Fruit fly (Drosophila melanogaster): Measurements from ENCODE around the gene CG18135.

DNA sequence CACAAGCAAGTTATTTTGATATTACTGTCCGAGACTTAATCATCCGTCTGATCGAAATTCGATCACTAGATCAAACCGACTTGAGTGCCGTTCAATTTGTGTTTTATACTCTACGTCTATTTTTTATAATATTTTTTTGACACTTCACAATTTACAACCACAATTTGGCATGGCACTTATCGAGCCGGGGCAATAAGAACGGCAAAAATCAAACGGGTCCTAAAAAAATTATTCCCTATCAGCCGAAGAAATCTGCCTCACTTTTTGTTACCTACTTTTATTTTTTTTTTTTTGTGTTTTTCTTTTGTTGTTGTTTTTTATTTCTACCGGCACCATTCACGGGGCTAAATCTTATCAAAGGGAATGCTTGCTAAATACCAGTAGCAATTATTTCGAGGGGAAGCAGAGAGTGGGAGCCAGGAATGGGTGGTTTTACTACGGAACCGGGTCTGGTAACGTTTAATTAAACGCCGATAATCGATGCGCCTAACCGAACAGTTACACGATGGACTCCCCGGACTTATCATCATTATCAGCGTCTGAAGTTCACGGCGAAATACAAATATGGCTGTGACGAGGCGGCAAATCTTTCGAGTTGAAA is 17.5 kb upstream of the CG18135 start:
- no peak for TF ChIP-seq Eip93F (GFP tag; optimal IDR thresholded peaks at IDR 0.05)
- TF ChIP-seq Sox15 (GFP tag; optimal IDR thresholded peaks at IDR 0.05): no peak
- no peak for TF ChIP-seq Eip75B (GFP tag; optimal IDR thresholded peaks at IDR 0.05)
- no peak for TF ChIP-seq Hr39 (GFP tag; optimal IDR thresholded peaks at IDR 0.05)
- TF ChIP-seq CG10669 (GFP tag; optimal IDR thresholded peaks at IDR 0.05): no peak
- no peak for TF ChIP-seq eg (GFP tag; IDR thresholded peaks at IDR 0.05)
- TF ChIP-seq dac (GFP tag; optimal IDR thresholded peaks at IDR 0.05): no peak
- no peak for TF ChIP-seq CG31627 (GFP tag; optimal IDR thresholded peaks at IDR 0.05)
- no peak for TF ChIP-seq CG34406 (GFP tag; optimal IDR thresholded peaks at IDR 0.05)
- TF ChIP-seq CG11762 (GFP tag; optimal IDR thresholded peaks at IDR 0.05; ENCODE audit: insufficient read depth): no peak
- TF ChIP-seq cyc (GFP tag; optimal IDR thresholded peaks at IDR 0.05): no peak
- no peak for TF ChIP-seq acj6 (GFP tag; optimal IDR thresholded peaks at IDR 0.05)
- TF ChIP-seq lz (GFP tag; optimal IDR thresholded peaks at IDR 0.05): no peak
- TF ChIP-seq CG9139 (GFP tag; optimal IDR thresholded peaks at IDR 0.05): no peak

Data from whole organism, prepupa.